Worm (Caenorhabditis elegans) whole organism, late embryonic: ENCODE data around the gene wdr-48.

ENCODE experiments used
- C38D4.7 ChIP-seq: fragments of 200-800 bp; sonication (Bioruptor generic); optimal IDR thresholded peaks from 2 replicates; lab custom pipeline; 2018; ENCODE audit warnings: mild to moderate bottlenecking, missing genetic modification characterization, moderate library complexity, missing compliant biosample characterization
- F13H6.1 ChIP-seq: sonication (generic microtip); optimal IDR thresholded peaks from 2 replicates; lab custom pipeline; 2016; ENCODE audit warnings: missing genetic modification characterization, missing compliant biosample characterization
- ceh-22 ChIP-seq: sonication (generic microtip); optimal IDR thresholded peaks from 2 replicates; lab custom pipeline; 2017; ENCODE audit warnings: missing biosample characterization, missing genetic modification characterization
- dve-1 ChIP-seq: sonication (generic microtip); optimal IDR thresholded peaks from 2 replicates; lab custom pipeline; 2017; ENCODE audit warnings: antibody characterized with exemption, mild to moderate bottlenecking, missing genetic modification characterization, missing compliant biosample characterization
- fkh-10 ChIP-seq: fragments of 150-350 bp; optimal IDR thresholded peaks from 2 replicates; lab custom pipeline; 2014; ENCODE audit warnings: missing biosample characterization, missing genetic modification reagents, missing genetic modification characterization
- lin-11 ChIP-seq: fragments of 200-800 bp; sonication (Bioruptor generic); optimal IDR thresholded peaks from 2 replicates; lab custom pipeline; 2018; ENCODE audit warnings: mild to moderate bottlenecking, missing genetic modification characterization, missing compliant biosample characterization
- nfya-1 ChIP-seq: sonication (generic microtip); optimal IDR thresholded peaks from 2 replicates; lab custom pipeline; 2017; ENCODE audit warnings: missing genetic modification characterization, mild to moderate bottlenecking, missing compliant biosample characterization, antibody characterized with exemption, moderate library complexity
- nhr-11 ChIP-seq: fragments of 150-350 bp; optimal IDR thresholded peaks from 2 replicates; lab custom pipeline; 2014; ENCODE audit warnings: missing biosample characterization, missing genetic modification characterization
- pha-2 ChIP-seq: sonication (generic microtip); optimal IDR thresholded peaks from 2 replicates; lab custom pipeline; 2017; ENCODE audit warnings: mild to moderate bottlenecking, missing genetic modification characterization, missing compliant biosample characterization
- ttx-3 ChIP-seq: sonication (generic microtip); optimal IDR thresholded peaks from 2 replicates; lab custom pipeline; 2016; ENCODE audit warnings: missing genetic modification reagents, missing genetic modification characterization, missing compliant biosample characterization

DNA sequence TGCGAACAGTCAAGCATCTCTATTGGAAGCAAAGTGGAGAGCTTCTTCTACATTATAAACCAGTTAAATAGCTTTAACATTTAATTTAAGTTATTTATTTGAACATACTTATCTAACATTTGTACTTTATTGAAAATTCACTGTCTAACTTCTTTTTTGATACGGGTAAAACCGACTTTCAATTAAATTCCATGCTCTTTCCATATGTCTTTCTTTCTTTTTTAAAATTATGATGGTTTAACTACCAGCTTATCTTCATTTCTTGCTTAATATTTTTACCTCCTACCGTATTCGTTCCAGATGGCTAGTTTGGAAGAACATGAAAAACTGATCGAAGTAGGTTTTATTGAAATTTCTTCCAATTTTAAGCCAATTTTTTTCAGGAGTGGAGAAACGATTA, 2.8 kb downstream of the wdr-48 start, which contains the start of gene F35G12.12:
- TF ChIP-seq nhr-11 (tag; lab: Kevin White, UChicago), result no peak
- no peak for TF ChIP-seq fkh-10
- no peak for TF ChIP-seq nfya-1
- no peak for TF ChIP-seq ttx-3
- no peak for TF ChIP-seq lin-11
- TF ChIP-seq dve-1 (tag; lab: Kevin White, UChicago), result no peak
- no peak for TF ChIP-seq C38D4.7 (GFP tag; lab: Kevin White, UChicago)
- TF ChIP-seq ceh-22 (tag; lab: Kevin White, UChicago), result no peak
- no peak for TF ChIP-seq pha-2
- TF ChIP-seq F13H6.1 (tag; lab: Kevin White, UChicago), result no peak
